Worm (Caenorhabditis elegans) whole organism, late embryonic: ENCODE measurements around the gene rpi-1.
A peak's percentile ranks its signal among the peaks of the same experiment; 100 is the strongest.

Experiments
- C08G9.2 ChIP-seq: sonication (generic microtip); optimal IDR thresholded peaks from 2 replicates; lab custom pipeline; 2016; ENCODE audit warnings: mild to moderate bottlenecking, missing genetic modification characterization, moderate library complexity, missing compliant biosample characterization
- C38D4.7 ChIP-seq: fragments of 200-800 bp; sonication (Bioruptor generic); optimal IDR thresholded peaks from 2 replicates; lab custom pipeline; 2018; ENCODE audit warnings: mild to moderate bottlenecking, missing genetic modification characterization, moderate library complexity, missing compliant biosample characterization
- K02D7.2 ChIP-seq: sonication (generic microtip); optimal IDR thresholded peaks from 2 replicates; lab custom pipeline; 2017; ENCODE audit warnings: mild to moderate bottlenecking, missing genetic modification characterization, missing compliant biosample characterization
- T23F11.4 ChIP-seq: fragments of 200-800 bp; sonication (Bioruptor generic); optimal IDR thresholded peaks from 2 replicates; lab custom pipeline; 2018; ENCODE audit warnings: mild to moderate bottlenecking, missing genetic modification characterization, missing compliant biosample characterization
- Y22D7AL.16 ChIP-seq: sonication (generic microtip); optimal IDR thresholded peaks from 2 replicates; lab custom pipeline; 2016; ENCODE audit warnings: missing genetic modification characterization, missing compliant biosample characterization
- ahr-1 ChIP-seq: sonication (generic microtip); optimal IDR thresholded peaks from 2 replicates; lab custom pipeline; 2016; ENCODE audit warnings: missing genetic modification characterization, missing compliant biosample characterization
- ama-1 ChIP-seq: fragments of 150-350 bp; optimal IDR thresholded peaks from 2 replicates; lab custom pipeline; 2014
- ceh-14 ChIP-seq: sonication (generic microtip); optimal IDR thresholded peaks from 2 replicates; lab custom pipeline; 2016; ENCODE audit warnings: missing genotype, missing genetic modification characterization, missing compliant biosample characterization
- ceh-18 ChIP-seq: sonication (generic microtip); optimal IDR thresholded peaks from 2 replicates; lab custom pipeline; 2016; ENCODE audit warnings: missing genetic modification characterization, missing compliant biosample characterization
- ceh-2 ChIP-seq: sonication (generic microtip); optimal IDR thresholded peaks from 2 replicates; lab custom pipeline; 2016; ENCODE audit warnings: missing genotype, missing genetic modification characterization, missing compliant biosample characterization
- ceh-24 ChIP-seq: sonication (generic microtip); optimal IDR thresholded peaks from 2 replicates; lab custom pipeline; 2016; ENCODE audit warnings: mild to moderate bottlenecking, missing genetic modification characterization, missing compliant biosample characterization
- ceh-30 ChIP-seq: fragments of 150-350 bp; optimal IDR thresholded peaks from 2 replicates; lab custom pipeline; 2014; ENCODE audit warnings: missing biosample characterization, missing genetic modification characterization
- ceh-31 ChIP-seq: sonication (generic microtip); optimal IDR thresholded peaks from 2 replicates; lab custom pipeline; 2016; ENCODE audit warnings: missing genetic modification characterization, missing compliant biosample characterization
- ceh-34 ChIP-seq: sonication (generic microtip); optimal IDR thresholded peaks from 2 replicates; lab custom pipeline; 2016; ENCODE audit warnings: mild to moderate bottlenecking, missing genetic modification characterization, missing compliant biosample characterization
- dve-1 ChIP-seq: sonication (generic microtip); optimal IDR thresholded peaks from 2 replicates; lab custom pipeline; 2017; ENCODE audit warnings: antibody characterized with exemption, mild to moderate bottlenecking, missing genetic modification characterization, missing compliant biosample characterization
- elt-2 ChIP-seq: sonication (generic microtip); optimal IDR thresholded peaks from 2 replicates; lab custom pipeline; 2016; ENCODE audit warnings: missing genetic modification reagents, missing genetic modification characterization, missing compliant biosample characterization
- elt-4 ChIP-seq: sonication (generic microtip); optimal IDR thresholded peaks from 2 replicates; lab custom pipeline; 2016; ENCODE audit warnings: missing genetic modification characterization, missing compliant biosample characterization
- ets-4 ChIP-seq: sonication (generic microtip); optimal IDR thresholded peaks from 2 replicates; lab custom pipeline; 2016; ENCODE audit warnings: missing genetic modification characterization, missing compliant biosample characterization
- fkh-10 ChIP-seq: fragments of 150-350 bp; optimal IDR thresholded peaks from 2 replicates; lab custom pipeline; 2014; ENCODE audit warnings: missing biosample characterization, missing genetic modification reagents, missing genetic modification characterization
- fkh-6 ChIP-seq: sonication (generic microtip); optimal IDR thresholded peaks from 2 replicates; lab custom pipeline; 2016; ENCODE audit warnings: missing genetic modification characterization, missing compliant biosample characterization
- hlh-13 ChIP-seq: fragments of 200-800 bp; sonication (Bioruptor generic); optimal IDR thresholded peaks from 2 replicates; lab custom pipeline; 2018; ENCODE audit warnings: mild to moderate bottlenecking, missing genetic modification characterization, missing compliant biosample characterization
- hlh-6 ChIP-seq: sonication (generic microtip); optimal IDR thresholded peaks from 2 replicates; lab custom pipeline; 2016; ENCODE audit warnings: missing genotype, missing genetic modification characterization, missing compliant biosample characterization
- hlh-8 ChIP-seq: sonication (generic microtip); optimal IDR thresholded peaks from 2 replicates; lab custom pipeline; 2016; ENCODE audit warnings: missing genotype, missing genetic modification characterization, missing compliant biosample characterization
- lin-11 ChIP-seq: fragments of 200-800 bp; sonication (Bioruptor generic); optimal IDR thresholded peaks from 2 replicates; lab custom pipeline; 2018; ENCODE audit warnings: mild to moderate bottlenecking, missing genetic modification characterization, missing compliant biosample characterization
- madf-2 ChIP-seq: sonication (generic microtip); optimal IDR thresholded peaks from 2 replicates; lab custom pipeline; 2017; ENCODE audit warnings: missing genetic modification characterization, missing compliant biosample characterization
- nhr-11 ChIP-seq: fragments of 150-350 bp; optimal IDR thresholded peaks from 2 replicates; lab custom pipeline; 2014; ENCODE audit warnings: missing biosample characterization, missing genetic modification characterization
- nhr-232 ChIP-seq: sonication (generic microtip); optimal IDR thresholded peaks from 2 replicates; lab custom pipeline; 2016; ENCODE audit warnings: missing genetic modification characterization, missing compliant biosample characterization
- npax-4 ChIP-seq: sonication (generic microtip); optimal IDR thresholded peaks from 2 replicates; lab custom pipeline; 2016; ENCODE audit warnings: missing genetic modification characterization, missing compliant biosample characterization
- pat-9 ChIP-seq: fragments of 200-800 bp; sonication (Bioruptor generic); optimal IDR thresholded peaks from 2 replicates; lab custom pipeline; 2018; ENCODE audit warnings: mild to moderate bottlenecking, missing genetic modification characterization, moderate library complexity, missing compliant biosample characterization
- pax-1 ChIP-seq: fragments of 150-350 bp; optimal IDR thresholded peaks from 2 replicates; lab custom pipeline; 2014; ENCODE audit warnings: missing biosample characterization, missing genetic modification characterization
- pha-4 ChIP-seq: fragments of 150-350 bp; optimal IDR thresholded peaks from 2 replicates; lab custom pipeline; 2018; ENCODE audit warnings: missing biosample characterization, missing genetic modification reagents, missing genetic modification characterization
- pqm-1 ChIP-seq: sonication (generic microtip); optimal IDR thresholded peaks from 2 replicates; lab custom pipeline; 2016; ENCODE audit warnings: missing genetic modification characterization, missing compliant biosample characterization
- pros-1 ChIP-seq: fragments of 150-350 bp; optimal IDR thresholded peaks from 2 replicates; lab custom pipeline; 2014; ENCODE audit warnings: missing biosample characterization, missing genetic modification reagents, missing genetic modification characterization
- sox-4 ChIP-seq: sonication (generic microtip); optimal IDR thresholded peaks from 2 replicates; lab custom pipeline; 2017; ENCODE audit warnings: mild to moderate bottlenecking, missing genetic modification characterization, inconsistent platforms, missing compliant biosample characterization
- tbx-2 ChIP-seq: sonication (generic microtip); optimal IDR thresholded peaks from 2 replicates; lab custom pipeline; 2016; ENCODE audit warnings: missing genetic modification characterization, missing compliant biosample characterization
- ttx-3 ChIP-seq: sonication (generic microtip); optimal IDR thresholded peaks from 2 replicates; lab custom pipeline; 2016; ENCODE audit warnings: missing genetic modification reagents, missing genetic modification characterization, missing compliant biosample characterization
- unc-42 ChIP-seq: sonication (generic microtip); optimal IDR thresholded peaks from 2 replicates; lab custom pipeline; 2016; ENCODE audit warnings: missing genotype, missing genetic modification characterization, missing compliant biosample characterization
- unc-55 ChIP-seq: sonication (generic microtip); optimal IDR thresholded peaks from 2 replicates; lab custom pipeline; 2017; ENCODE audit warnings: missing biosample characterization, missing genetic modification reagents, missing genetic modification characterization
- unc-86 ChIP-seq: sonication (generic microtip); optimal IDR thresholded peaks from 2 replicates; lab custom pipeline; 2016; ENCODE audit warnings: missing genetic modification characterization, missing compliant biosample characterization
- zip-5 ChIP-seq: sonication (generic microtip); optimal IDR thresholded peaks from 2 replicates; lab custom pipeline; 2016; ENCODE audit warnings: missing genetic modification characterization, missing compliant biosample characterization

The rpi-1 gene

DNA sequence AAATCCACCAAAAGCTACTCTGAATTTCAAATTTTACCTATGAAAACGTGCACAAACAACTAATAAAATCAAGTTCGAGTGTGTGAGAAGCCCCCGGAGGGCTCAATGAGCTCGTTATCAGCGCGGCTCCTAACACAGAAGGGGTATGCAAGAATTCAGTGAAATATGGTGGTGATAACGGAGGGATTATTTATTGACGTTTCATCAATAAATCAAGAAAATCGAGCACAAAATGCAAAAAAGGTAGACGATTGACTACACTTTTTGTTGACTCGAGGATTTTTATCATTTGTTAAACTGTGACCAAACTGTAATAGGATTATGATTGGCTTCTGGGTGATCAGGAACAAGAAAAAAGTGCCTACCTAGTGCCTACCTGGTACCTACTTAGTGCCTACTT, 4.8 kb downstream of the rpi-1 start, which contains the start of gene zip-3:
zip-3 (minus strand) TSS at position 21 of the 400 bp plus-strand sequence.
- TF ChIP-seq C08G9.2: no peak
- no peak for TF ChIP-seq ets-4 (tag; lab: Kevin White, UChicago)
- TF ChIP-seq pat-9: no peak
- no peak for TF ChIP-seq zip-5 (tag; lab: Kevin White, UChicago)
- no peak for TF ChIP-seq Y22D7AL.16 (tag; lab: Kevin White, UChicago)
- no peak for TF ChIP-seq ceh-2 (tag; lab: Kevin White, UChicago)
- no peak for TF ChIP-seq ceh-24 (tag; lab: Kevin White, UChicago)
- TF ChIP-seq unc-86: no peak
- no peak for TF ChIP-seq elt-4
- TF ChIP-seq madf-2 (tag; lab: Kevin White, UChicago): no peak
- TF ChIP-seq pax-1 (tag; lab: Kevin White, UChicago): no peak
- no peak for TF ChIP-seq ceh-14 (tag; lab: Kevin White, UChicago)
- TF ChIP-seq sox-4 (tag; lab: Kevin White, UChicago): no peak
- TF ChIP-seq C38D4.7 (GFP tag; lab: Kevin White, UChicago): no peak
- TF ChIP-seq T23F11.4: no peak
- no peak for TF ChIP-seq pros-1 (tag; lab: Kevin White, UChicago)
- no peak for TF ChIP-seq fkh-10 (GFP tag; lab: Kevin White, UChicago)
- TF ChIP-seq pha-4 (tag; lab: Kevin White, UChicago): no peak
- TF ChIP-seq ahr-1 (tag; lab: Kevin White, UChicago): no peak
- no peak for TF ChIP-seq ceh-31 (tag; lab: Kevin White, UChicago)

DNA sequence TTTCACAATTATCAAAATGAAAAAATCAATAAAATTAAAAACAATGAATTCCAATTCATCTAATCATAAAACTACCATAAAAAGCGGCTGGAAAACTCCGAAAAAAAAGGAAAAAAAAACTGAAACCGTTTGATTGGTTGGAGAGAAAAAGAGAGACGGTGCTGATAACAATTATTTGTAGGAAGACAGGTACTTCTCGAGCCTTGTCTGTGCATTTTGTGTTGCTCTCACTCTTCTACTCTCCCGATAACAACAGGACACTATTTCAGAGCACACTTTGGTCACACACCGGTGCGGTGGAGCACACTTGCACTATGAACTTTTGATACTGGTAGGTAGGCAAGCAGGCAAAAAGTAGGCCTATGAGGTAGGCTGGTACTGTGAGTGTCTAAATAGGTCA, 5.7 kb downstream of the rpi-1 start:
- TF ChIP-seq pqm-1 (tag; lab: Kevin White, UChicago) (peak; percentile 23), nhr-232 (tag; lab: Kevin White, UChicago) (no peak), elt-2 (tag; lab: Kevin White, UChicago) (peak; percentile 79), unc-42 (no peak)

DNA sequence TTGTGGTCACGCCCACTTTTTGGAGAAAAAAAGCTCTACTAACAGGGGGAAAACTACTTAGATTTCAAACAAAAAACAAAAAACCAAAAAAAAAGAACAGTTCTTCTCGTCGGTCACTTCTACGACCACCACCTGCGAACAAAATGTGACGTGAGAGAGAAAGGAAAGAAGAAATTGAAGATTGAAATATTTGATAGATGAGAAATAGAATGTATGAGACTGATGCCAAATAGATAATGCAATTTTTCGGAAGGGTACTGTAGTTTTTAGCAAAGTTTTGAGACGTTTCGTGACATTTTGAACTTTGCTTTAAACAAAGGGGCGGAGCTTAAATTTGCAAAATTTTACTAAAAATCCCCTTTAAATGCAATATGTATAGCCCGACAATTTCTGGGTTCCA, 7.2 kb downstream of the rpi-1 start:
- TF ChIP-seq npax-4 (tag; lab: Kevin White, UChicago): no peak

DNA sequence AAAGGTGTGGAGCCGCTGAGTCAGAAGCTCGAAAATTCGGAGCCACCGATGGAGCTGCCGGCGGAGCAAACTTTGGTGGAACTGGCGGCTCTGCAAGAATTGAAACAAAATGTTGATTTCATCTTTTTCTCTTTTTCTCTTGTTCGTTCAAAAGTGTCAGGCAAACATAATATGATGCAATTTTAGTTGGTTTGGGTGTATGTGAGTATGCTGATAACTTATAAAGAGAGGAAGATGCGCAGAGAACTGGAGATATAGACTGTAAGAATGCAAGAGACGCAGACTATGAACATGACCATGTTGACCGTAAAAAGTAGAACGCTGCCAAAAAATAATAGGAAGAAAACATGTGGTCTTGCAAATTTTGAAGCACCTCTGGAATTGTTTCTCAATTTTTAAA, 8.1 kb downstream of the rpi-1 start:
- TF ChIP-seq ceh-18 (tag; lab: Kevin White, UChicago) (no peak), tbx-2 (no peak), dve-1 (tag; lab: Kevin White, UChicago) (no peak), hlh-13 (GFP tag; lab: Kevin White, UChicago) (no peak), hlh-8 (tag; lab: Kevin White, UChicago) (no peak), ceh-24 (tag; lab: Kevin White, UChicago) (no peak), elt-2 (tag; lab: Kevin White, UChicago) (peak; percentile 59), lin-11 (tag; lab: Kevin White, UChicago) (no peak)

DNA sequence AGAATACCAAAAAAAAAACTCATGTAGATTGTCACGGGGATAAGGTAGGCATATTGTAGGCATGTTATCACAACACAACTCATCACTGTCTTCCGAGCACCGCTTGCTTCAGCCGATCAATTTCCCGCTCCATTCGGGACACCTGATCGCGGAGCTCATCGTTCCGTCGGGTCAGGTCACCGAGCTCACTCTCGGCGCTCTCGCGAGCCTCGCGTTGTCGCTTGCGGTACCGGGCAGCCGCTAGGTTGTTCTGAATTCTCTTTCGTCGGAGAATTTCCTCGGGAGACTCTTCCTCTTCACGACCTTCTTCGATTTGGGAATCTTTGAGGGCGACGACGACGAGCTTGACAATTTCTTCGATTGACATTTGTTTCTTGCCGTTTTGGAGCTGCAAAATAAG, 10.2 kb downstream of the rpi-1 start:
- TF ChIP-seq ceh-34 (tag; lab: Kevin White, UChicago) (no peak), ceh-30 (no peak), K02D7.2 (tag; lab: Kevin White, UChicago) (no peak), ceh-2 (tag; lab: Kevin White, UChicago) (no peak), ttx-3 (no peak), hlh-6 (tag; lab: Kevin White, UChicago) (no peak), pax-1 (tag; lab: Kevin White, UChicago) (no peak), sox-4 (tag; lab: Kevin White, UChicago) (no peak), fkh-6 (tag; lab: Kevin White, UChicago) (no peak), ceh-18 (tag; lab: Kevin White, UChicago) (no peak), unc-42 (no peak), ama-1 (lab: Kevin White, UChicago) (no peak), unc-55 (no peak), ets-4 (tag; lab: Kevin White, UChicago) (no peak), nhr-11 (tag; lab: Kevin White, UChicago) (no peak)
